Worm (Caenorhabditis elegans) whole organism, young adult: ENCODE measurements around the gene C13F10.6.

Experiments
- B0019.2 ChIP-seq: fragments of 200-800 bp; sonication (Bioruptor generic); conservative IDR thresholded peaks from 2 replicates; pipeline ENCODE4 v1.3.6; 2022; ENCODE audit warnings: missing genetic modification reagents, missing genetic modification characterization, missing compliant biosample characterization
- B0035.1 ChIP-seq: sonication (generic microtip); optimal IDR thresholded peaks from 2 replicates; lab custom pipeline; 2016; ENCODE audit warnings: missing genetic modification characterization, mild to moderate bottlenecking, missing compliant biosample characterization, missing genotype, missing genetic modification reagents
- B0336.3 ChIP-seq: fragments of 200-800 bp; sonication (Bioruptor generic); IDR thresholded peaks from 2 replicates; pipeline ENCODE4 v1.3.6; 2022; ENCODE audit warnings: missing genetic modification characterization, missing compliant biosample characterization
- C06A6.2 ChIP-seq: fragments of 200-800 bp; sonication (Bioruptor generic); conservative IDR thresholded peaks from 2 replicates; pipeline ENCODE4 v1.3.6; 2022; ENCODE audit warnings: missing genetic modification characterization, missing compliant biosample characterization
- F10E7.11 ChIP-seq: sonication (generic microtip); optimal IDR thresholded peaks from 2 replicates; lab custom pipeline; 2017; ENCODE audit warnings: mild to moderate bottlenecking, missing genetic modification characterization, moderate library complexity, missing compliant biosample characterization
- F23B12.7 ChIP-seq: sonication (generic microtip); optimal IDR thresholded peaks from 2 replicates; lab custom pipeline; 2017; ENCODE audit warnings: missing genetic modification characterization, mild to moderate bottlenecking, missing compliant biosample characterization, antibody characterized with exemption, moderate library complexity; ENCODE audit not compliant: insufficient read depth
- F37B4.10 ChIP-seq: fragments of 200-800 bp; sonication (Bioruptor generic); IDR thresholded peaks from 2 replicates; pipeline ENCODE4 v1.3.6; 2022; ENCODE audit warnings: missing genetic modification characterization, missing compliant biosample characterization
- F52B5.7 ChIP-seq: sonication (generic microtip); optimal IDR thresholded peaks from 2 replicates; lab custom pipeline; 2016; ENCODE audit warnings: mild to moderate bottlenecking, missing genetic modification characterization, missing compliant biosample characterization
- K12H6.12 ChIP-seq: fragments of 200-800 bp; sonication (Bioruptor generic); optimal IDR thresholded peaks from 2 replicates; lab custom pipeline; 2018; ENCODE audit warnings: mild to moderate bottlenecking, missing genetic modification characterization, missing compliant biosample characterization
- Y95B8A.8 ChIP-seq: fragments of 200-800 bp; sonication (Bioruptor generic); IDR thresholded peaks from 2 replicates; pipeline ENCODE4 v1.3.6; 2022; ENCODE audit warnings: missing genetic modification reagents, missing genetic modification characterization, missing compliant biosample characterization
- akir-1 ChIP-seq: fragments of 200-800 bp; sonication (Bioruptor generic); optimal IDR thresholded peaks from 2 replicates; lab custom pipeline; 2018; ENCODE audit warnings: mild to moderate bottlenecking, missing genetic modification characterization, moderate library complexity, missing compliant biosample characterization
- ama-1 ChIP-seq, 3 experiments: fragments of 150-350 bp in 1 of 3; sonication (generic microtip) in 2 of 3; optimal IDR thresholded peaks; 2 replicates each; lab custom pipeline; 2014 to 2018; ENCODE audit warnings: missing biosample characterization in 2 of 3, missing genetic modification characterization in 2 of 3, missing genetic modification reagents in 2 of 3
- athp-1 ChIP-seq: sonication (generic microtip); optimal IDR thresholded peaks from 2 replicates; lab custom pipeline; 2017; ENCODE audit warnings: mild to moderate bottlenecking, missing genetic modification characterization, missing compliant biosample characterization
- attf-5 ChIP-seq: fragments of 200-800 bp; sonication (Bioruptor generic); optimal IDR thresholded peaks from 2 replicates; lab custom pipeline; 2018; ENCODE audit warnings: mild to moderate bottlenecking, missing genetic modification characterization, missing compliant biosample characterization
- ccch-3 ChIP-seq: fragments of 200-800 bp; sonication (Bioruptor generic); optimal IDR thresholded peaks from 2 replicates; lab custom pipeline; 2018; ENCODE audit warnings: mild to moderate bottlenecking, missing genetic modification characterization, missing compliant biosample characterization
- cebp-2 ChIP-seq: fragments of 200-800 bp; sonication (Bioruptor generic); IDR thresholded peaks from 2 replicates; pipeline ENCODE4 v1.3.6; 2022; ENCODE audit warnings: missing genetic modification characterization, missing compliant biosample characterization
- ceh-100 ChIP-seq: fragments of 200-800 bp; sonication (Bioruptor generic); IDR thresholded peaks from 2 replicates; pipeline ENCODE4 v1.3.6; 2022; ENCODE audit warnings: missing genetic modification reagents, missing genetic modification characterization, missing compliant biosample characterization
- ceh-27 ChIP-seq: fragments of 200-800 bp; sonication (Bioruptor generic); optimal IDR thresholded peaks from 2 replicates; lab custom pipeline; 2018; ENCODE audit warnings: mild to moderate bottlenecking, missing genetic modification characterization, moderate library complexity, missing compliant biosample characterization
- ceh-58 ChIP-seq: fragments of 200-800 bp; sonication (Bioruptor generic); IDR thresholded peaks from 2 replicates; pipeline ENCODE4 v1.3.6; 2022; ENCODE audit warnings: missing genetic modification characterization, missing compliant biosample characterization
- ceh-79 ChIP-seq: sonication (generic microtip); optimal IDR thresholded peaks from 2 replicates; lab custom pipeline; 2017; ENCODE audit warnings: mild to moderate bottlenecking, missing genetic modification characterization, missing compliant biosample characterization
- chd-7 ChIP-seq: sonication (generic microtip); optimal IDR thresholded peaks from 2 replicates; lab custom pipeline; 2016; ENCODE audit warnings: mild to moderate bottlenecking, missing genetic modification characterization, moderate library complexity, missing compliant biosample characterization
- die-1 ChIP-seq: sonication (generic microtip); optimal IDR thresholded peaks from 2 replicates; lab custom pipeline; 2016; ENCODE audit warnings: missing genotype, mild to moderate bottlenecking, missing genetic modification characterization, missing compliant biosample characterization
- dox-1 ChIP-seq: fragments of 200-800 bp; sonication (Bioruptor generic); IDR thresholded peaks from 2 replicates; pipeline ENCODE4 v1.3.6; 2022; ENCODE audit warnings: missing genetic modification reagents, missing genetic modification characterization, missing compliant biosample characterization
- dpff-1 ChIP-seq: sonication (generic microtip); optimal IDR thresholded peaks from 2 replicates; lab custom pipeline; 2017; ENCODE audit warnings: mild to moderate bottlenecking, missing genetic modification characterization, missing compliant biosample characterization
- efl-1 ChIP-seq: fragments of 150-350 bp; optimal IDR thresholded peaks from 2 replicates; lab custom pipeline; 2014; ENCODE audit warnings: missing biosample characterization, missing genetic modification reagents, missing genetic modification characterization
- egl-18 ChIP-seq: fragments of 200-800 bp; sonication (Bioruptor generic); IDR thresholded peaks from 2 replicates; pipeline ENCODE4 v1.3.6; 2022; ENCODE audit warnings: missing genetic modification reagents, missing genetic modification characterization, missing compliant biosample characterization
- hmg-20 ChIP-seq: fragments of 200-800 bp; sonication (Bioruptor generic); IDR thresholded peaks from 2 replicates; pipeline ENCODE4 v1.3.6; 2022; ENCODE audit warnings: missing genetic modification reagents, missing genetic modification characterization, missing compliant biosample characterization
- hsf-1 ChIP-seq: fragments of 200-800 bp; sonication (Bioruptor generic); IDR thresholded peaks from 2 replicates; pipeline ENCODE4 v1.3.6; 2022; ENCODE audit warnings: missing genetic modification reagents, missing genetic modification characterization, missing compliant biosample characterization
- lag-1 ChIP-seq: fragments of 200-800 bp; sonication (Bioruptor generic); IDR thresholded peaks from 2 replicates; pipeline ENCODE4 v1.3.6; 2022; ENCODE audit warnings: missing genetic modification reagents, missing genetic modification characterization, missing compliant biosample characterization
- lin-26 ChIP-seq: fragments of 200-800 bp; sonication (Bioruptor generic); IDR thresholded peaks from 2 replicates; pipeline ENCODE4 v1.3.6; 2022; ENCODE audit warnings: missing genetic modification reagents, missing genetic modification characterization, missing compliant biosample characterization
- lir-1 ChIP-seq: fragments of 200-800 bp; sonication (Bioruptor generic); conservative IDR thresholded peaks from 2 replicates; pipeline ENCODE4 v1.3.6; 2022; ENCODE audit warnings: missing genetic modification reagents, missing genetic modification characterization, missing compliant biosample characterization
- madf-10 ChIP-seq: sonication (generic microtip); optimal IDR thresholded peaks from 2 replicates; lab custom pipeline; 2016; ENCODE audit warnings: mild to moderate bottlenecking, missing genetic modification characterization, missing compliant biosample characterization
- mes-4 ChIP-seq: sonication (generic microtip); optimal IDR thresholded peaks from 2 replicates; lab custom pipeline; 2016; ENCODE audit warnings: missing genotype, missing genetic modification characterization, missing compliant biosample characterization
- nfya-2 ChIP-seq: fragments of 200-800 bp; sonication (Bioruptor generic); IDR thresholded peaks from 2 replicates; pipeline ENCODE4 v1.3.6; 2022; ENCODE audit warnings: missing genetic modification reagents, missing genetic modification characterization, missing compliant biosample characterization
- nhr-120 ChIP-seq: fragments of 200-800 bp; sonication (Bioruptor generic); IDR thresholded peaks from 2 replicates; pipeline ENCODE4 v1.3.6; 2022; ENCODE audit warnings: missing genetic modification characterization, missing compliant biosample characterization
- nhr-27 ChIP-seq: fragments of 200-800 bp; sonication (Bioruptor generic); optimal IDR thresholded peaks from 2 replicates; lab custom pipeline; 2018; ENCODE audit warnings: mild to moderate bottlenecking, missing genetic modification characterization, moderate library complexity, missing compliant biosample characterization
- nhr-80 ChIP-seq: sonication (generic microtip); optimal IDR thresholded peaks from 2 replicates; lab custom pipeline; 2016; ENCODE audit warnings: missing genetic modification characterization, missing compliant biosample characterization
- pbrm-1 ChIP-seq: fragments of 200-800 bp; sonication (Bioruptor generic); IDR thresholded peaks from 2 replicates; pipeline ENCODE4 v1.3.6; 2022; ENCODE audit warnings: missing genetic modification reagents, missing genetic modification characterization, missing compliant biosample characterization
- pha-4 ChIP-seq: fragments of 150-350 bp; sonication (generic microtip); optimal IDR thresholded peaks from 2 replicates; lab custom pipeline; 2014; ENCODE audit warnings: missing biosample characterization, missing genetic modification reagents, missing genetic modification characterization
- rcor-1 ChIP-seq: fragments of 200-800 bp; sonication (Bioruptor generic); IDR thresholded peaks from 2 replicates; pipeline ENCODE4 v1.3.6; 2022; ENCODE audit warnings: missing genetic modification reagents, missing genetic modification characterization, missing compliant biosample characterization
- rec-8 ChIP-seq, 2 experiments: sonication (generic microtip); optimal IDR thresholded peaks; 2 replicates each; lab custom pipeline; 2016; ENCODE audit warnings: mild to moderate bottlenecking in 2 of 2, missing genetic modification characterization in 2 of 2, missing genetic modification reagents in 2 of 2, missing genotype in 2 of 2, missing biosample characterization in 1 of 2, missing compliant biosample characterization in 1 of 2, moderate library complexity in 1 of 2
- repo-1 ChIP-seq: sonication (generic microtip); optimal IDR thresholded peaks from 2 replicates; lab custom pipeline; 2017; ENCODE audit warnings: mild to moderate bottlenecking, missing genetic modification characterization, missing compliant biosample characterization
- somi-1 ChIP-seq: fragments of 200-800 bp; sonication (Bioruptor generic); optimal IDR thresholded peaks from 2 replicates; lab custom pipeline; 2018; ENCODE audit warnings: mild to moderate bottlenecking, missing genetic modification characterization, missing compliant biosample characterization
- tbx-9 ChIP-seq: sonication (generic microtip); optimal IDR thresholded peaks from 2 replicates; lab custom pipeline; 2016; ENCODE audit warnings: borderline replicate concordance, missing genetic modification characterization, inconsistent platforms, missing compliant biosample characterization
- tlf-1 ChIP-seq: fragments of 200-800 bp; sonication (Bioruptor generic); optimal IDR thresholded peaks from 2 replicates; lab custom pipeline; 2018; ENCODE audit warnings: mild to moderate bottlenecking, missing genetic modification characterization, missing compliant biosample characterization
- unc-130 ChIP-seq: sonication (generic microtip); optimal IDR thresholded peaks from 2 replicates; lab custom pipeline; 2016; ENCODE audit warnings: missing genetic modification reagents, missing genetic modification characterization, missing compliant biosample characterization
- ztf-18 ChIP-seq: sonication (generic microtip); optimal IDR thresholded peaks from 2 replicates; lab custom pipeline; 2016; ENCODE audit warnings: missing genotype, mild to moderate bottlenecking, missing genetic modification characterization, missing compliant biosample characterization
- ztf-22 ChIP-seq: fragments of 200-800 bp; sonication (Bioruptor generic); optimal IDR thresholded peaks from 2 replicates; lab custom pipeline; 2018; ENCODE audit warnings: mild to moderate bottlenecking, missing genetic modification characterization, moderate library complexity, missing compliant biosample characterization
- ztf-26 ChIP-seq: sonication (generic microtip); optimal IDR thresholded peaks from 2 replicates; lab custom pipeline; 2017; ENCODE audit warnings: missing genetic modification characterization, missing compliant biosample characterization
- ztf-28 ChIP-seq: fragments of 200-800 bp; sonication (Bioruptor generic); IDR thresholded peaks from 2 replicates; pipeline ENCODE4 v1.3.6; 2022; ENCODE audit warnings: missing genetic modification reagents, missing genetic modification characterization, missing compliant biosample characterization

C13F10.6 gene

DNA sequence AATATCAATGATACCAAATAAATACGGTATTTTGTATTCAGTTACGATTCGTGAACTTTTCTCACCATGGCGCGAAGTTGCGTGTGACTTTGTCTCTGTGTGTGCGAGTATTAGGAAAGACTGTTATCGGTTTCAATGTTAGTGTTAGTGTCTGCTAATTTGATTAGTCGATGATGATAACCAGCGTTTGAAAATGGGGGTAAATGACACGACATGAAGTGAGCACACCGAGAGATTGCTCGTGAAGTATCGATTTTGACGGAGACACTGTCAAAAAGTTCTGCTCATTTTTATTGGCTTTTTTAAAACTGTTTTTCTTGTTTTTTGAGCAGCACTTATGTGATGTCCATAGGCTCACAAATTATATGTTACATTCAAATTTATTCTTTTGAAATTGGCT lies 22.4 kb downstream of the C13F10.6 start:
- TF ChIP-seq akir-1 (no peak), K12H6.12 (tag; lab: Kevin White, UChicago) (no peak), F10E7.11 (tag; lab: Kevin White, UChicago) (no peak), C06A6.2 (no peak), athp-1 (tag; lab: Kevin White, UChicago) (no peak), rcor-1 (GFP tag; lab: Robert Waterston, UW) (no peak), madf-10 (tag; lab: Kevin White, UChicago) (no peak), nfya-2 (no peak), B0336.3 (GFP tag; lab: Robert Waterston, UW) (peak; percentile 88), egl-18 (GFP tag; lab: Robert Waterston, UW) (no peak), tlf-1 (GFP tag; lab: Kevin White, UChicago) (peak; percentile 71), repo-1 (tag; lab: Kevin White, UChicago) (peak; percentile 79), efl-1 (GFP tag; lab: Kevin White, UChicago) (no peak), ccch-3 (GFP tag; lab: Kevin White, UChicago) (no peak), ceh-100 (no peak), hmg-20 (0 out of 2 replicates have a peak, but pooled peaks have one; percentile 48), hsf-1 (GFP tag; lab: Robert Waterston, UW) (peak; percentile 72), B0035.1 (no peak), ceh-58 (GFP tag; lab: Robert Waterston, UW) (no peak), F37B4.10 (no peak), pha-4 (tag; lab: Kevin White, UChicago) (peak; percentile 43), lin-26 (GFP tag; lab: Robert Waterston, UW) (peak; percentile 50; the same call in 1 of the 2 replicates), lag-1 (no peak), ceh-27 (GFP tag; lab: Kevin White, UChicago) (no peak), dpff-1 (tag; lab: Kevin White, UChicago) (peak; percentile 1), tbx-9 (peak; percentile 78), nhr-27 (no peak), ceh-79 (no peak), dox-1 (GFP tag; lab: Robert Waterston, UW) (no peak; the same call in 1 of the 2 replicates), ama-1 (optimal IDR thresholded peaks at IDR 0.05; lab: Kevin White, UChicago) (peak; percentile 48), ama-1 (GFP tag; optimal IDR thresholded peaks at IDR 0.05; lab: Kevin White, UChicago) (peak in 1 of 2 experiments; percentile 73), chd-7 (tag; lab: Kevin White, UChicago) (peak; percentile 43), somi-1 (GFP tag; lab: Kevin White, UChicago) (peak; percentile 30), ztf-28 (GFP tag; lab: Robert Waterston, UW) (no peak), ztf-26 (no peak), attf-5 (peak; percentile 41), unc-130 (GFP tag; lab: Kevin White, UChicago) (no peak), Y95B8A.8 (0 out of 2 replicates have a peak, but pooled peaks have one; percentile 42), pbrm-1 (peak; percentile 39; the same call in 1 of the 2 replicates), B0019.2 (GFP tag; lab: Robert Waterston, UW) (no peak), ztf-22 (GFP tag; lab: Kevin White, UChicago) (peak; percentile 4), die-1 (no peak), cebp-2 (GFP tag; lab: Robert Waterston, UW) (no peak), ztf-18 (no peak), mes-4 (tag; lab: Kevin White, UChicago) (no peak), F52B5.7 (peak; percentile 43), nhr-80 (tag; lab: Kevin White, UChicago) (peak; percentile 95), lir-1 (GFP tag; lab: Robert Waterston, UW) (no peak), rec-8 (tag; optimal IDR thresholded peaks at IDR 0.05; lab: Kevin White, UChicago) (no peak), F23B12.7 (no peak), nhr-120 (GFP tag; lab: Robert Waterston, UW) (no peak)
